Worm (Caenorhabditis elegans) whole organism, L4 larva: Measurements from ENCODE around the gene C05E11.6.

Experiments
- F49E8.2 ChIP-seq: sonication (generic microtip); optimal IDR thresholded peaks from 2 replicates; lab custom pipeline; 2016; ENCODE audit warnings: missing compliant biosample characterization, mild to moderate bottlenecking, missing genetic modification characterization, borderline replicate concordance
- T20F7.1 ChIP-seq: fragments of 200-800 bp; sonication (Bioruptor generic); optimal IDR thresholded peaks from 2 replicates; lab custom pipeline; 2018; ENCODE audit warnings: mild to moderate bottlenecking, missing genetic modification characterization, missing compliant biosample characterization
- aha-1 ChIP-seq: fragments of 150-350 bp; peaks from one replicate; lab custom pipeline; 2014; ENCODE audit warnings: missing biosample characterization, missing genetic modification characterization
- ceh-20 ChIP-seq: fragments of 200-800 bp; sonication (Bioruptor generic); IDR thresholded peaks from 2 replicates; pipeline ENCODE4 v1.3.6; 2022; ENCODE audit warnings: missing genetic modification reagents, missing genetic modification characterization, missing compliant biosample characterization
- ceh-28 ChIP-seq: fragments of 150-350 bp; optimal IDR thresholded peaks from 2 replicates; lab custom pipeline; 2014; ENCODE audit warnings: missing biosample characterization, missing genetic modification reagents, missing genetic modification characterization
- ceh-32 ChIP-seq: sonication (generic microtip); optimal IDR thresholded peaks from 2 replicates; lab custom pipeline; 2016; ENCODE audit warnings: mild to moderate bottlenecking, missing genetic modification characterization, missing compliant biosample characterization; ENCODE audit not compliant: poor library complexity
- daf-16 ChIP-seq, 3 experiments: sonication (generic microtip); optimal IDR thresholded peaks; 2 replicates each; lab custom pipeline; 2016 to 2017; ENCODE audit warnings: missing genetic modification characterization in 3 of 3, missing genetic modification reagents in 3 of 3, mild to moderate bottlenecking in 2 of 3, missing compliant biosample characterization in 2 of 3, missing biosample characterization in 1 of 3, moderate library complexity in 1 of 3
- daf-19 ChIP-seq: fragments of 200-800 bp; sonication (Bioruptor generic); conservative IDR thresholded peaks from 2 replicates; pipeline ENCODE4 v1.3.6; 2022; ENCODE audit warnings: missing genetic modification characterization, missing compliant biosample characterization
- dmd-6 ChIP-seq: fragments of 200-800 bp; sonication (Bioruptor generic); IDR thresholded peaks from 2 replicates; pipeline ENCODE4 v1.3.6; 2022; ENCODE audit warnings: missing genetic modification reagents, missing genetic modification characterization, missing compliant biosample characterization
- dmd-9 ChIP-seq: fragments of 200-800 bp; sonication (Bioruptor generic); IDR thresholded peaks from 2 replicates; pipeline ENCODE4 v1.3.6; 2022; ENCODE audit warnings: missing genetic modification reagents, missing genetic modification characterization, missing compliant biosample characterization
- duxl-1 ChIP-seq: sonication (generic microtip); optimal IDR thresholded peaks from 2 replicates; lab custom pipeline; 2016; ENCODE audit warnings: mild to moderate bottlenecking, missing genetic modification characterization, moderate library complexity, missing compliant biosample characterization; ENCODE audit not compliant: poor library complexity
- dve-1 ChIP-seq: sonication (generic microtip); optimal IDR thresholded peaks from 2 replicates; lab custom pipeline; 2017; ENCODE audit warnings: antibody characterized with exemption, mild to moderate bottlenecking, missing genetic modification characterization, missing compliant biosample characterization; ENCODE audit not compliant: insufficient read depth
- gei-8 ChIP-seq: fragments of 200-800 bp; sonication (Bioruptor generic); optimal IDR thresholded peaks from 2 replicates; lab custom pipeline; 2018; ENCODE audit warnings: mild to moderate bottlenecking, missing genetic modification characterization, missing compliant biosample characterization
- hlh-11 ChIP-seq: fragments of 200-800 bp; sonication (Bioruptor generic); optimal IDR thresholded peaks from 2 replicates; lab custom pipeline; 2018; ENCODE audit warnings: mild to moderate bottlenecking, missing genetic modification characterization, missing compliant biosample characterization
- hlh-30 ChIP-seq: sonication (generic microtip); optimal IDR thresholded peaks from 2 replicates; lab custom pipeline; 2017; ENCODE audit warnings: antibody characterized with exemption, mild to moderate bottlenecking, missing genetic modification characterization, missing compliant biosample characterization; ENCODE audit not compliant: insufficient read depth
- lim-7 ChIP-seq: fragments of 200-800 bp; sonication (Bioruptor generic); IDR thresholded peaks from 2 replicates; pipeline ENCODE4 v1.3.6; 2022; ENCODE audit warnings: missing genetic modification characterization, missing compliant biosample characterization
- lin-1 ChIP-seq: fragments of 200-800 bp; sonication (Bioruptor generic); IDR thresholded peaks from 2 replicates; pipeline ENCODE4 v1.3.6; 2022; ENCODE audit warnings: missing genetic modification reagents, missing genetic modification characterization, missing compliant biosample characterization
- lin-38 ChIP-seq: fragments of 200-800 bp; sonication (Bioruptor generic); IDR thresholded peaks from 2 replicates; pipeline ENCODE4 v1.3.6; 2022; ENCODE audit warnings: missing genetic modification reagents, missing genetic modification characterization, missing compliant biosample characterization
- lir-3 ChIP-seq: sonication (generic microtip); optimal IDR thresholded peaks from 2 replicates; lab custom pipeline; 2016; ENCODE audit warnings: mild to moderate bottlenecking, missing genetic modification characterization, missing compliant biosample characterization
- lsy-2 ChIP-seq, 2 experiments: fragments of 150-350 bp in 1 of 2; sonication (generic microtip) in 1 of 2; optimal IDR thresholded peaks; 2 replicates each; lab custom pipeline; 2014 to 2017; ENCODE audit warnings: missing biosample characterization in 2 of 2, missing genetic modification characterization in 2 of 2
- mdl-1 ChIP-seq, 2 experiments: fragments of 150-350 bp in 1 of 2; sonication (generic microtip) in 1 of 2; optimal IDR thresholded peaks; 2 replicates each; lab custom pipeline; 2014 to 2017; ENCODE audit warnings: missing biosample characterization in 2 of 2, missing genetic modification characterization in 2 of 2
- mes-2 ChIP-seq: sonication (generic microtip); optimal IDR thresholded peaks from 2 replicates; lab custom pipeline; 2016; ENCODE audit warnings: missing genotype, mild to moderate bottlenecking, missing genetic modification characterization, missing compliant biosample characterization; ENCODE audit not compliant: poor library complexity, severe bottlenecking
- mxl-3 ChIP-seq: fragments of 200-800 bp; sonication (Bioruptor generic); optimal IDR thresholded peaks from 2 replicates; lab custom pipeline; 2018; ENCODE audit warnings: mild to moderate bottlenecking, missing genetic modification characterization, missing compliant biosample characterization
- nhr-10 ChIP-seq: fragments of 150-350 bp; optimal IDR thresholded peaks from 2 replicates; lab custom pipeline; 2014; ENCODE audit warnings: missing biosample characterization, missing genetic modification characterization
- nhr-102 ChIP-seq: sonication (generic microtip); optimal IDR thresholded peaks from 2 replicates; lab custom pipeline; 2016; ENCODE audit warnings: mild to moderate bottlenecking, missing genetic modification characterization, moderate library complexity, missing compliant biosample characterization
- nhr-11 ChIP-seq: fragments of 150-350 bp; optimal IDR thresholded peaks from 2 replicates; lab custom pipeline; 2014; ENCODE audit warnings: missing biosample characterization, missing genetic modification characterization
- nhr-111 ChIP-seq: fragments of 200-800 bp; sonication (Bioruptor generic); optimal IDR thresholded peaks from 2 replicates; lab custom pipeline; 2018; ENCODE audit warnings: mild to moderate bottlenecking, missing genetic modification characterization, missing compliant biosample characterization
- nhr-28 ChIP-seq: fragments of 150-350 bp; optimal IDR thresholded peaks from 2 replicates; lab custom pipeline; 2014; ENCODE audit warnings: missing biosample characterization, missing genetic modification characterization
- nhr-41 ChIP-seq: fragments of 200-800 bp; sonication (Bioruptor generic); IDR thresholded peaks from 2 replicates; pipeline ENCODE4 v1.3.6; 2022; ENCODE audit warnings: missing genetic modification reagents, missing genetic modification characterization, missing compliant biosample characterization
- nhr-42 ChIP-seq: fragments of 200-800 bp; sonication (Bioruptor generic); IDR thresholded peaks from 2 replicates; pipeline ENCODE4 v1.3.6; 2022; ENCODE audit warnings: missing genetic modification characterization, missing compliant biosample characterization
- nhr-48 ChIP-seq: sonication (generic microtip); optimal IDR thresholded peaks from 2 replicates; lab custom pipeline; 2016; ENCODE audit warnings: mild to moderate bottlenecking, missing genetic modification characterization, missing compliant biosample characterization
- nhr-76 ChIP-seq: fragments of 150-350 bp; optimal IDR thresholded peaks from 2 replicates; lab custom pipeline; 2014; ENCODE audit warnings: missing biosample characterization, missing genetic modification characterization
- nhr-77 ChIP-seq: fragments of 150-350 bp; optimal IDR thresholded peaks from 2 replicates; lab custom pipeline; 2014; ENCODE audit warnings: missing biosample characterization, missing genetic modification characterization
- php-3 ChIP-seq: fragments of 200-800 bp; sonication (Bioruptor generic); IDR thresholded peaks from 2 replicates; pipeline ENCODE4 v1.3.6; 2022; ENCODE audit warnings: missing genetic modification reagents, missing genetic modification characterization, missing compliant biosample characterization
- pqm-1 ChIP-seq: sonication (generic microtip); optimal IDR thresholded peaks from 2 replicates; lab custom pipeline; 2017; ENCODE audit warnings: missing biosample characterization, missing genetic modification characterization
- sdz-12 ChIP-seq: fragments of 200-800 bp; sonication (Bioruptor generic); optimal IDR thresholded peaks from 2 replicates; lab custom pipeline; 2018; ENCODE audit warnings: mild to moderate bottlenecking, missing genetic modification characterization, missing compliant biosample characterization
- snpc-4 ChIP-seq: fragments of 150-350 bp; optimal IDR thresholded peaks from 2 replicates; lab custom pipeline; 2014; ENCODE audit warnings: missing biosample characterization, missing genetic modification characterization
- spr-3 ChIP-seq: fragments of 200-800 bp; sonication (Bioruptor generic); optimal IDR thresholded peaks from 2 replicates; lab custom pipeline; 2018; ENCODE audit warnings: mild to moderate bottlenecking, missing genetic modification characterization, missing compliant biosample characterization
- tag-97 ChIP-seq: fragments of 200-800 bp; sonication (Bioruptor generic); IDR thresholded peaks from 2 replicates; pipeline ENCODE4 v1.3.6; 2022; ENCODE audit warnings: missing genetic modification characterization, missing compliant biosample characterization
- tra-1 ChIP-seq: fragments of 200-800 bp; sonication (Bioruptor generic); IDR thresholded peaks from 2 replicates; pipeline ENCODE4 v1.3.6; 2022; ENCODE audit warnings: missing genetic modification reagents, missing genetic modification characterization, missing compliant biosample characterization
- unc-39 ChIP-seq: sonication (generic microtip); optimal IDR thresholded peaks from 2 replicates; lab custom pipeline; 2017; ENCODE audit warnings: missing biosample characterization, missing genetic modification characterization
- unc-62 ChIP-seq, 3 experiments: fragments of 150-350 bp in 1 of 3; sonication (generic microtip); optimal IDR thresholded peaks in 2 of 3; peaks in 1 of 3; 1 replicate in 1 of 3; 2 replicates in 2 of 3; lab custom pipeline; 2014 to 2017; ENCODE audit warnings: missing biosample characterization in 3 of 3, missing genetic modification characterization in 3 of 3, missing genetic modification reagents in 3 of 3, missing genotype in 1 of 3
- zfp-3 ChIP-seq: fragments of 200-800 bp; sonication (Bioruptor generic); conservative IDR thresholded peaks from 2 replicates; pipeline ENCODE4 v1.3.6; 2022; ENCODE audit warnings: missing genetic modification reagents, missing genetic modification characterization, missing compliant biosample characterization
- zip-11 ChIP-seq: fragments of 200-800 bp; sonication (Bioruptor generic); IDR thresholded peaks from 2 replicates; pipeline ENCODE4 v1.3.6; 2022; ENCODE audit warnings: missing genetic modification characterization, missing compliant biosample characterization
- ztf-11 ChIP-seq: fragments of 150-350 bp; optimal IDR thresholded peaks from 2 replicates; lab custom pipeline; 2014; ENCODE audit warnings: missing biosample characterization, missing genetic modification characterization

C05E11.6 gene

ce11 chrX:4562288-4562687 lies 325 bp downstream of the C05E11.6 start:
- TF ChIP-seq sdz-12 (GFP tag; lab: Kevin White, UChicago) (no peak), aha-1 (tag; lab: Kevin White, UChicago) (peak; percentile 78), ceh-20 (no peak), hlh-30 (tag; lab: Kevin White, UChicago) (peak; percentile 29), unc-62 (GFP tag; optimal IDR thresholded peaks at IDR 0.05 in 1 of 2; lab: Kevin White, UChicago) (peak in 1 of 2 experiments; percentile 57), unc-62 (tag; optimal IDR thresholded peaks at IDR 0.05; lab: Kevin White, UChicago) (no peak), nhr-11 (tag; lab: Kevin White, UChicago) (no peak)

ce11 chrX:4564717-4565316 lies 2.9 kb downstream of the C05E11.6 start, which contains the start of gene amt-4:
Gene amt-4, plus strand, starts transcription at chrX:4565302.
- TF ChIP-seq mdl-1 (tag; optimal IDR thresholded peaks at IDR 0.05; lab: Kevin White, UChicago) (peak in 1 of 2 experiments; percentile 86), daf-16 (GFP tag; optimal IDR thresholded peaks at IDR 0.05; lab: Kevin White, UChicago) (no peak), daf-16 (tag; optimal IDR thresholded peaks at IDR 0.05; lab: Kevin White, UChicago) (peak; percentile 88), hlh-30 (tag; lab: Kevin White, UChicago) (peak; percentile 52), dve-1 (peak; percentile 83), nhr-102 (tag; lab: Kevin White, UChicago) (peak; percentile 61), nhr-10 (tag; lab: Kevin White, UChicago) (peak; percentile 45), lim-7 (GFP tag; lab: Robert Waterston, UW) (no peak), pqm-1 (tag; lab: Kevin White, UChicago) (peak; percentile 92), aha-1 (tag; lab: Kevin White, UChicago) (peak; percentile 84), lsy-2 (tag; optimal IDR thresholded peaks at IDR 0.05; lab: Kevin White, UChicago) (no peak), T20F7.1 (no peak), gei-8 (no peak), php-3 (GFP tag; lab: Robert Waterston, UW) (peak; percentile 99), lin-38 (GFP tag; lab: Robert Waterston, UW) (no peak), dmd-6 (GFP tag; lab: Robert Waterston, UW) (peak; percentile 93), unc-39 (tag; lab: Kevin White, UChicago) (no peak), nhr-48 (tag; lab: Kevin White, UChicago) (peak; percentile 90), nhr-77 (peak; percentile 90), hlh-11 (tag; lab: Kevin White, UChicago) (peak; percentile 85), nhr-28 (tag; lab: Kevin White, UChicago) (peak; percentile 87), mxl-3 (no peak), nhr-42 (GFP tag; lab: Robert Waterston, UW) (no peak), tra-1 (GFP tag; lab: Robert Waterston, UW) (peak; percentile 48; the same call in 1 of the 2 replicates), dmd-9 (GFP tag; lab: Robert Waterston, UW) (no peak)

- TF ChIP-seq daf-19 (GFP tag; lab: Robert Waterston, UW) (no peak), dve-1 (peak; percentile 20), nhr-76 (tag; lab: Kevin White, UChicago) (no peak), dmd-6 (GFP tag; lab: Robert Waterston, UW) (peak; percentile 83), F49E8.2 (tag; lab: Kevin White, UChicago) (no peak), nhr-10 (tag; lab: Kevin White, UChicago) (no peak), zfp-3 (GFP tag; lab: Robert Waterston, UW) (no peak), pqm-1 (tag; lab: Kevin White, UChicago) (peak; percentile 70), nhr-111 (GFP tag; lab: Kevin White, UChicago) (no peak), tag-97 (no peak), tra-1 (GFP tag; lab: Robert Waterston, UW) (0 out of 2 replicates have a peak, but pooled peaks have one; percentile 7), lir-3 (tag; lab: Kevin White, UChicago) (no peak), snpc-4 (tag; lab: Kevin White, UChicago) (no peak), dmd-9 (GFP tag; lab: Robert Waterston, UW) (no peak), zip-11 (GFP tag; lab: Robert Waterston, UW) (no peak), spr-3 (GFP tag; lab: Kevin White, UChicago) (no peak), ceh-32 (no peak), T20F7.1 (no peak), lin-1 (no peak), nhr-41 (no peak), duxl-1 (no peak), mes-2 (tag; lab: Kevin White, UChicago) (no peak), ceh-28 (tag; lab: Kevin White, UChicago) (no peak), ztf-11 (tag; lab: Kevin White, UChicago) (no peak)
These were observed 5.1 kb downstream of the C05E11.6 start for ce11 chrX:4567110-4567509.
